Worm (Caenorhabditis elegans): ENCODE measurements around the gene T05G5.5.

ce11 chrIII:9770590-9770989 is 19.4 kb upstream of the T05G5.5 start:
- TF ChIP-seq ceh-82 (tag; optimal IDR thresholded peaks at IDR 0.05) (no peak), nhr-23 (tag; optimal IDR thresholded peaks at IDR 0.05) (no peak), nhr-12 (tag; optimal IDR thresholded peaks at IDR 0.05) (no peak), snpc-4 (tag; optimal IDR thresholded peaks at IDR 0.05) (no peak), unc-62 (GFP tag; optimal IDR thresholded peaks at IDR 0.05) (no peak), blmp-1 (tag; optimal IDR thresholded peaks at IDR 0.05; ENCODE audit: insufficient read depth) (no peak), skn-1 (tag; optimal IDR thresholded peaks at IDR 0.05) (no peak), ceh-16 (tag; optimal IDR thresholded peaks at IDR 0.05) (no peak), nhr-6 (tag; optimal IDR thresholded peaks at IDR 0.05) (no peak), crh-2 (tag; optimal IDR thresholded peaks at IDR 0.05) (no peak), elt-1 (tag; optimal IDR thresholded peaks at IDR 0.05) (no peak), fos-1 (tag; optimal IDR thresholded peaks at IDR 0.05) (no peak), egl-27 (tag; optimal IDR thresholded peaks at IDR 0.05) (no peak)
